Worm (Caenorhabditis elegans) whole organism, young adult: Measurements from ENCODE around the gene arle-14.

ENCODE experiments used
- ama-1 ChIP-seq, 3 experiments: fragments of 150-350 bp in 1 of 3; sonication (generic microtip) in 2 of 3; optimal IDR thresholded peaks; 2 replicates each; lab custom pipeline; 2014 to 2018; ENCODE audit warnings: missing biosample characterization in 2 of 3, missing genetic modification characterization in 2 of 3, missing genetic modification reagents in 2 of 3
- ets-4 ChIP-seq: fragments of 200-800 bp; sonication (Bioruptor generic); optimal IDR thresholded peaks from 2 replicates; lab custom pipeline; 2018; ENCODE audit warnings: mild to moderate bottlenecking, missing genetic modification characterization, missing compliant biosample characterization
- madf-3 ChIP-seq: fragments of 200-800 bp; sonication (Bioruptor generic); IDR thresholded peaks from 2 replicates; pipeline ENCODE4 v1.3.6; 2022; ENCODE audit warnings: missing genetic modification reagents, missing genetic modification characterization, missing compliant biosample characterization
- pha-4 ChIP-seq: fragments of 150-350 bp; sonication (generic microtip); optimal IDR thresholded peaks from 2 replicates; lab custom pipeline; 2014; ENCODE audit warnings: missing biosample characterization, missing genetic modification reagents, missing genetic modification characterization

DNA sequence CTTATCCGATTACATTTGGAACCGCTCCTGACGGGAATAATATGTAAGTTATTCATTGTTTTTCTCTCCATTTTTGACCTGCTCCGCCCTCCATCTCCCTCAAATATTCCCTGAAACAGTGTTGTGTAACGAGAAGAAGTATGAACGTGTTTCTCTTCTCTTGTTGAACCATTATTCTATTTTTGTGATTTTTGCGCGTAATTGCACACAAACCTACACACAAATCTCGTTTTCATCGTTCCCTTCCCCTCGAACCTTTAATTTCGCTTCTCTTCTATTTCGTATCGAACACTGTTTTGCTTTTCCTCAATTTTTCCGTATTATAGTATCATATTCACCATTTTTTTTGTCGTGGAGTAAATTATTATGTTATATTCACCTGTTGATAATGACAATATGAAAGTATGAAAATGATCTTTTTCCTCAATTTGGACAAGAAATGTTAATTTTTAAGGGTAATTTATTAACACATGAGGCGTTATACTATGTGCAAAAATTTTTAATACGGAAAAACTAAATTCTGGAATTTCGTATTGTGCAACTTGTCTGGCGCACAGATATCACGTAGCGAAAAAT is 24.6 kb downstream of the arle-14 start:
- TF ChIP-seq madf-3 (GFP tag; lab: Robert Waterston, UW), result no peak
- peak; percentile 0 for TF ChIP-seq ama-1 (optimal IDR thresholded peaks at IDR 0.05; lab: Kevin White, UChicago)
- TF ChIP-seq ama-1 (GFP tag; optimal IDR thresholded peaks at IDR 0.05; lab: Kevin White, UChicago), result no peak
- no peak for TF ChIP-seq ets-4
- TF ChIP-seq pha-4, result no peak
